Fruit fly (Drosophila melanogaster) whole organism, embryonic: ENCODE results near the gene Tsr1.

ENCODE experiments used
- CG17328 ChIP-seq: fragments of 200-800 bp; sonication (Bioruptor generic); IDR thresholded peaks from 2 replicates; pipeline ENCODE4 v1.3.6; 2022; ENCODE audit warnings: missing biosample characterization, missing genetic modification characterization
- CG9797 ChIP-seq: fragments of 200-800 bp; sonication (Bioruptor generic); optimal IDR thresholded peaks from 3 replicates; lab custom pipeline; 2018; ENCODE audit warnings: missing biosample characterization, mild to moderate bottlenecking, missing genetic modification characterization
- CoRest ChIP-seq: fragments of 200-800 bp; sonication (Bioruptor generic); optimal IDR thresholded peaks from 3 replicates; lab custom pipeline; 2018; ENCODE audit warnings: missing biosample characterization, mild to moderate bottlenecking, missing genetic modification characterization, moderate library complexity
- Dad ChIP-seq: fragments of 200-800 bp; sonication (Bioruptor generic); optimal IDR thresholded peaks from 3 replicates; lab custom pipeline; 2016; ENCODE audit warnings: missing biosample characterization, missing genetic modification characterization
- Deaf1 ChIP-seq: fragments of 200-800 bp; optimal IDR thresholded peaks from 3 replicates; lab custom pipeline; 2019; ENCODE audit warnings: missing biosample characterization, mild to moderate bottlenecking, missing genetic modification characterization, moderate library complexity
- Ravus ChIP-seq: fragments of 200-800 bp; sonication (Bioruptor generic); IDR thresholded peaks from 2 replicates; pipeline ENCODE4 v1.3.6; 2022; ENCODE audit warnings: missing biosample characterization, missing genetic modification characterization
- al ChIP-seq: fragments of 200-800 bp; sonication (Bioruptor generic); IDR thresholded peaks from 2 replicates; pipeline ENCODE4 v1.3.6; 2022; ENCODE audit warnings: missing biosample characterization, missing genetic modification characterization
- az2 ChIP-seq: fragments of 200-800 bp; sonication (Bioruptor generic); optimal IDR thresholded peaks from 3 replicates; lab custom pipeline; 2016; ENCODE audit warnings: missing biosample characterization, missing genetic modification characterization
- bowl ChIP-seq: fragments of 200-800 bp; sonication (Bioruptor generic); IDR thresholded peaks from 2 replicates; pipeline ENCODE4 v1.3.6; 2022; ENCODE audit warnings: missing biosample characterization, missing genetic modification characterization
- phol ChIP-seq: fragments of 200-800 bp; sonication (Bioruptor generic); optimal IDR thresholded peaks from 3 replicates; lab custom pipeline; 2018; ENCODE audit warnings: missing biosample characterization, mild to moderate bottlenecking, missing genetic modification characterization, moderate library complexity
- slp2 ChIP-seq: fragments of 200-800 bp; sonication (Bioruptor generic); optimal IDR thresholded peaks from 2 replicates; lab custom pipeline; 2016; ENCODE audit warnings: missing biosample characterization, missing genetic modification characterization
- stwl ChIP-seq: fragments of 200-800 bp; sonication (Bioruptor generic); optimal IDR thresholded peaks from 3 replicates; lab custom pipeline; 2018; ENCODE audit warnings: missing biosample characterization, mild to moderate bottlenecking, missing genetic modification characterization, moderate library complexity
- vfl ChIP-seq: fragments of 200-800 bp; sonication (Bioruptor generic); optimal IDR thresholded peaks from 2 replicates; lab custom pipeline; 2016; ENCODE audit warnings: missing biosample characterization, missing genetic modification characterization
- z ChIP-seq: fragments of 200-800 bp; sonication (Bioruptor generic); IDR thresholded peaks from 3 replicates; pipeline ENCODE4 v1.3.6; 2022; ENCODE audit warnings: missing biosample characterization, missing genetic modification characterization

DNA sequence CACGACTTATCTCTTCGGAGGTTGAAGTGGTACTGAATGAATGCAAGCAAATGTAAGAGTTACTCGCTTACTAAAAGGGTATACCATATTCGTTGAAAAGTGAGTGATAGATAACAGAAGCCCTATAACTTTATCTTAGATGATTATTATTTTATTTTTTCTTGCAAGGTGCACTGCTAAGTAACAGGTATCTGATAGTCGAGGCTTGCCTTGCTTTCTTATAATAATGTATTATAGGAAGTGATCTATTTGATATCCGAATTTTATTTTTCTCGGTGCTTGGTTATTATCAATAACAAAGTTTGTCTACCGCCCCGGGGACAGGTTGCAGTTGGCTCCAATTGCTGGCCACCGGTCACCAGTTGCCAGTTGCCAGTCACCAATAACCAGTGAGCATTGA lies 36.2 kb downstream of the Tsr1 start:
- no peak for TF ChIP-seq az2 (GFP tag; lab: Kevin White, UChicago)
- TF ChIP-seq bowl (GFP tag; lab: Robert Waterston, UW), result no peak
- no peak for TF ChIP-seq stwl (tag; lab: Kevin White, UChicago)
- TF ChIP-seq Ravus (GFP tag; lab: Robert Waterston, UW), result no peak
- no peak for TF ChIP-seq Dad
- no peak for TF ChIP-seq CG17328
- no peak for TF ChIP-seq slp2 (GFP tag; lab: Kevin White, UChicago)
- TF ChIP-seq CG9797, result no peak
- TF ChIP-seq CoRest, result no peak
- TF ChIP-seq z, result no peak
- no peak for TF ChIP-seq vfl
- no peak for TF ChIP-seq Deaf1 (tag; lab: Kevin White, UChicago)
- no peak for TF ChIP-seq al (GFP tag; lab: Robert Waterston, UW)
- no peak for TF ChIP-seq phol (tag; lab: Kevin White, UChicago)
